Fruit fly (Drosophila melanogaster) whole organism, embryonic: ENCODE measurements around the gene Lsm12a.

ENCODE experiments used
- ATbp ChIP-seq: fragments of 200-800 bp; sonication (Bioruptor generic); optimal IDR thresholded peaks from 2 replicates; lab custom pipeline; 2017; ENCODE audit warnings: missing biosample characterization, mild to moderate bottlenecking, missing genetic modification characterization, missing genetic modification reagents
- CG10959 ChIP-seq: fragments of 200-800 bp; sonication (Bioruptor generic); IDR thresholded peaks from 2 replicates; pipeline ENCODE4 v1.3.6; 2022; ENCODE audit warnings: missing biosample characterization, missing genetic modification characterization
- CG1233 ChIP-seq: fragments of 200-800 bp; sonication (Bioruptor generic); optimal IDR thresholded peaks from 4 replicates; lab custom pipeline; 2018; ENCODE audit warnings: missing biosample characterization, mild to moderate bottlenecking, missing genetic modification characterization
- CG12391 ChIP-seq: fragments of 200-800 bp; sonication (Bioruptor generic); optimal IDR thresholded peaks from 3 replicates; lab custom pipeline; 2018; ENCODE audit warnings: missing biosample characterization, mild to moderate bottlenecking, missing genetic modification characterization, moderate library complexity
- CG14965 ChIP-seq: fragments of 200-800 bp; sonication (Bioruptor generic); optimal IDR thresholded peaks from 2 replicates; lab custom pipeline; 2016; ENCODE audit warnings: missing biosample characterization, missing genetic modification characterization, borderline replicate concordance
- CG15011 ChIP-seq: fragments of 200-800 bp; sonication (Bioruptor generic); optimal IDR thresholded peaks from 3 replicates; lab custom pipeline; 2018; ENCODE audit warnings: missing biosample characterization, mild to moderate bottlenecking, missing genetic modification characterization
- CG15514 ChIP-seq: fragments of 200-800 bp; sonication (Bioruptor generic); optimal IDR thresholded peaks from 3 replicates; lab custom pipeline; 2017; ENCODE audit warnings: missing biosample characterization, missing genetic modification characterization, mild to moderate bottlenecking, moderate library complexity, missing genetic modification reagents
- CG15696 ChIP-seq: fragments of 200-800 bp; sonication (Bioruptor generic); optimal IDR thresholded peaks from 2 replicates; lab custom pipeline; 2019; ENCODE audit warnings: missing biosample characterization, mild to moderate bottlenecking, missing genetic modification characterization, moderate library complexity
- CG1602 ChIP-seq: fragments of 200-800 bp; sonication (Bioruptor generic); optimal IDR thresholded peaks from 3 replicates; lab custom pipeline; 2016; ENCODE audit warnings: missing biosample characterization, missing genetic modification characterization
- CG17829 ChIP-seq: fragments of 200-800 bp; optimal IDR thresholded peaks from 2 replicates; lab custom pipeline; 2019; ENCODE audit warnings: missing biosample characterization, mild to moderate bottlenecking, missing genetic modification characterization, moderate library complexity
- CG3065 ChIP-seq: fragments of 200-800 bp; sonication (Bioruptor generic); optimal IDR thresholded peaks from 2 replicates; lab custom pipeline; 2016; ENCODE audit warnings: missing biosample characterization, missing genetic modification characterization
- CG31224 ChIP-seq: fragments of 200-800 bp; sonication (Bioruptor generic); IDR thresholded peaks from 2 replicates; pipeline ENCODE4 v1.3.6; 2022; ENCODE audit warnings: missing biosample characterization, missing genetic modification characterization
- CG34422 ChIP-seq: fragments of 200-800 bp; sonication (Bioruptor generic); IDR thresholded peaks from 3 replicates; pipeline ENCODE4 v1.3.6; 2022; ENCODE audit warnings: missing biosample characterization, missing genetic modification characterization
- CG3847 ChIP-seq: fragments of 200-800 bp; sonication (Bioruptor generic); IDR thresholded peaks from 2 replicates; pipeline ENCODE4 v1.3.6; 2022; ENCODE audit warnings: missing biosample characterization, missing genetic modification characterization
- CG43689 ChIP-seq: fragments of 200-800 bp; sonication (Bioruptor generic); IDR thresholded peaks from 2 replicates; pipeline ENCODE4 v1.3.6; 2022; ENCODE audit warnings: missing biosample characterization, missing genetic modification characterization
- CG5953 ChIP-seq: fragments of 200-800 bp; sonication (Bioruptor generic); IDR thresholded peaks from 2 replicates; pipeline ENCODE4 v1.3.6; 2022; ENCODE audit warnings: missing biosample characterization, missing genetic modification characterization
- CG6272 ChIP-seq: fragments of 200-800 bp; sonication (Bioruptor generic); IDR thresholded peaks from 2 replicates; pipeline ENCODE4 v1.3.6; 2022; ENCODE audit warnings: missing biosample characterization, missing genetic modification characterization
- CG7357 ChIP-seq: fragments of 200-800 bp; sonication (Bioruptor generic); IDR thresholded peaks from 3 replicates; pipeline ENCODE4 v1.3.6; 2022; ENCODE audit warnings: missing biosample characterization, missing genetic modification characterization
- CG7987 ChIP-seq: fragments of 200-800 bp; sonication (Bioruptor generic); optimal IDR thresholded peaks from 2 replicates; lab custom pipeline; 2018; ENCODE audit warnings: missing biosample characterization, mild to moderate bottlenecking, missing genetic modification characterization, moderate library complexity
- CG8478 ChIP-seq: fragments of >200 bp; optimal IDR thresholded peaks from 2 replicates; lab custom pipeline; 2018
- CG8765 ChIP-seq: fragments of 200-800 bp; sonication (Bioruptor generic); IDR thresholded peaks from 2 replicates; pipeline ENCODE4 v1.3.6; 2022; ENCODE audit warnings: missing biosample characterization, missing genetic modification characterization
- CG9215 ChIP-seq: fragments of 200-800 bp; sonication (Bioruptor generic); IDR thresholded peaks from 2 replicates; pipeline ENCODE4 v1.3.6; 2022; ENCODE audit warnings: missing biosample characterization, missing genetic modification characterization
- CG9727 ChIP-seq: fragments of 200-800 bp; sonication (Bioruptor generic); optimal IDR thresholded peaks from 3 replicates; lab custom pipeline; 2017; ENCODE audit warnings: missing biosample characterization, mild to moderate bottlenecking, missing genetic modification characterization
- Fer2 ChIP-seq: fragments of 200-800 bp; sonication (Bioruptor generic); optimal IDR thresholded peaks from 2 replicates; lab custom pipeline; 2018; ENCODE audit warnings: missing biosample characterization, mild to moderate bottlenecking, missing genetic modification characterization, moderate library complexity
- Fer3 ChIP-seq: fragments of 200-800 bp; sonication (Bioruptor generic); optimal IDR thresholded peaks from 2 replicates; lab custom pipeline; 2018; ENCODE audit warnings: missing biosample characterization, mild to moderate bottlenecking, missing genetic modification characterization, moderate library complexity
- Hey ChIP-seq: fragments of 200-800 bp; sonication (Bioruptor generic); optimal IDR thresholded peaks from 3 replicates; lab custom pipeline; 2018; ENCODE audit warnings: missing biosample characterization, mild to moderate bottlenecking, missing genetic modification characterization
- Hmx ChIP-seq: fragments of 200-800 bp; sonication (Bioruptor generic); optimal IDR thresholded peaks from 2 replicates; lab custom pipeline; 2016; ENCODE audit warnings: missing biosample characterization, missing genetic modification characterization
- NC2α ChIP-seq: fragments of 200-800 bp; sonication (Bioruptor generic); optimal IDR thresholded peaks from 2 replicates; lab custom pipeline; 2016; ENCODE audit warnings: missing biosample characterization, missing genetic modification characterization
- NK7.1 ChIP-seq: fragments of 200-800 bp; sonication (Bioruptor generic); optimal IDR thresholded peaks from 3 replicates; lab custom pipeline; 2016; ENCODE audit warnings: missing biosample characterization, missing genetic modification characterization
- ac ChIP-seq: fragments of 200-800 bp; sonication (Bioruptor generic); optimal IDR thresholded peaks from 3 replicates; lab custom pipeline; 2017; ENCODE audit warnings: missing biosample characterization, mild to moderate bottlenecking, missing genetic modification characterization
- chn ChIP-seq: fragments of 200-800 bp; sonication (Bioruptor generic); optimal IDR thresholded peaks from 2 replicates; lab custom pipeline; 2016; ENCODE audit warnings: missing biosample characterization, missing genetic modification characterization
- corto ChIP-seq: fragments of 200-800 bp; sonication (Bioruptor generic); optimal IDR thresholded peaks from 2 replicates; lab custom pipeline; 2016; ENCODE audit warnings: missing biosample characterization, mild to moderate bottlenecking, missing genetic modification characterization, moderate library complexity
- crc ChIP-seq: fragments of 200-800 bp; sonication (Bioruptor generic); optimal IDR thresholded peaks from 2 replicates; lab custom pipeline; 2016; ENCODE audit warnings: missing biosample characterization, missing genetic modification characterization
- dmrt99B ChIP-seq: fragments of 200-800 bp; sonication (Bioruptor generic); optimal IDR thresholded peaks from 2 replicates; lab custom pipeline; 2018; ENCODE audit warnings: missing biosample characterization, mild to moderate bottlenecking, missing genetic modification characterization, moderate library complexity
- dpn ChIP-seq, 2 experiments: fragments of 200-800 bp; sonication (Bioruptor generic); optimal IDR thresholded peaks; 3 replicates each; lab custom pipeline; 2016; ENCODE audit warnings: missing biosample characterization in 2 of 2, missing genetic modification characterization in 2 of 2
- emc ChIP-seq: fragments of 200-800 bp; sonication (Bioruptor generic); optimal IDR thresholded peaks from 2 replicates; lab custom pipeline; 2016; ENCODE audit warnings: missing biosample characterization, missing genetic modification characterization
- ems ChIP-seq: fragments of 200-800 bp; sonication (Bioruptor generic); optimal IDR thresholded peaks from 3 replicates; lab custom pipeline; 2016; ENCODE audit warnings: missing biosample characterization, missing genetic modification characterization
- en ChIP-seq: fragments of 200-800 bp; sonication (Bioruptor generic); optimal IDR thresholded peaks from 2 replicates; lab custom pipeline; 2016; ENCODE audit warnings: missing biosample characterization, missing genetic modification characterization
- exex ChIP-seq: fragments of 200-800 bp; sonication (Bioruptor generic); optimal IDR thresholded peaks from 4 replicates; lab custom pipeline; 2018; ENCODE audit warnings: missing biosample characterization, mild to moderate bottlenecking, missing genetic modification characterization, moderate library complexity
- ftz-f1 ChIP-seq: fragments of 200-800 bp; sonication (Bioruptor generic); optimal IDR thresholded peaks from 2 replicates; lab custom pipeline; 2016; ENCODE audit warnings: missing biosample characterization, missing genetic modification characterization
- gem ChIP-seq: fragments of 200-800 bp; sonication (Bioruptor generic); optimal IDR thresholded peaks from 2 replicates; lab custom pipeline; 2019; ENCODE audit warnings: missing biosample characterization, mild to moderate bottlenecking, missing genetic modification characterization, moderate library complexity
- insv ChIP-seq, 2 experiments: fragments of 200-800 bp; sonication (Bioruptor generic); optimal IDR thresholded peaks; 3 replicates each; lab custom pipeline; 2016 to 2018; ENCODE audit warnings: missing biosample characterization in 2 of 2, missing genetic modification characterization in 2 of 2
- lbe ChIP-seq: fragments of 200-800 bp; sonication (Bioruptor generic); optimal IDR thresholded peaks from 2 replicates; lab custom pipeline; 2016; ENCODE audit warnings: missing biosample characterization, mild to moderate bottlenecking, missing genetic modification characterization
- nerfin-2 ChIP-seq: fragments of 200-800 bp; sonication (Bioruptor generic); IDR thresholded peaks from 2 replicates; pipeline ENCODE4 v1.3.6; 2022; ENCODE audit warnings: missing biosample characterization, missing genetic modification characterization; ENCODE audit not compliant: partially characterized antibody
- odd ChIP-seq: fragments of 200-800 bp; sonication (Bioruptor generic); optimal IDR thresholded peaks from 2 replicates; lab custom pipeline; 2017; ENCODE audit warnings: missing biosample characterization, mild to moderate bottlenecking, missing genetic modification characterization
- pb ChIP-seq: fragments of 200-800 bp; sonication (Bioruptor generic); optimal IDR thresholded peaks from 3 replicates; lab custom pipeline; 2016; ENCODE audit warnings: missing biosample characterization, missing genetic modification characterization
- sens-2 ChIP-seq: fragments of 200-800 bp; sonication (Bioruptor generic); IDR thresholded peaks from 2 replicates; pipeline ENCODE4 v1.3.6; 2022; ENCODE audit warnings: missing biosample characterization, missing genetic modification characterization
- tin ChIP-seq: fragments of 200-800 bp; sonication (Bioruptor generic); optimal IDR thresholded peaks from 3 replicates; lab custom pipeline; 2016; ENCODE audit warnings: missing biosample characterization, missing genetic modification characterization
- tx ChIP-seq: fragments of 200-800 bp; sonication (Bioruptor generic); optimal IDR thresholded peaks from 2 replicates; lab custom pipeline; 2016; ENCODE audit warnings: missing biosample characterization, missing genetic modification characterization
- vfl ChIP-seq: fragments of 200-800 bp; sonication (Bioruptor generic); optimal IDR thresholded peaks from 2 replicates; lab custom pipeline; 2016; ENCODE audit warnings: missing biosample characterization, missing genetic modification characterization

The Lsm12a gene

DNA sequence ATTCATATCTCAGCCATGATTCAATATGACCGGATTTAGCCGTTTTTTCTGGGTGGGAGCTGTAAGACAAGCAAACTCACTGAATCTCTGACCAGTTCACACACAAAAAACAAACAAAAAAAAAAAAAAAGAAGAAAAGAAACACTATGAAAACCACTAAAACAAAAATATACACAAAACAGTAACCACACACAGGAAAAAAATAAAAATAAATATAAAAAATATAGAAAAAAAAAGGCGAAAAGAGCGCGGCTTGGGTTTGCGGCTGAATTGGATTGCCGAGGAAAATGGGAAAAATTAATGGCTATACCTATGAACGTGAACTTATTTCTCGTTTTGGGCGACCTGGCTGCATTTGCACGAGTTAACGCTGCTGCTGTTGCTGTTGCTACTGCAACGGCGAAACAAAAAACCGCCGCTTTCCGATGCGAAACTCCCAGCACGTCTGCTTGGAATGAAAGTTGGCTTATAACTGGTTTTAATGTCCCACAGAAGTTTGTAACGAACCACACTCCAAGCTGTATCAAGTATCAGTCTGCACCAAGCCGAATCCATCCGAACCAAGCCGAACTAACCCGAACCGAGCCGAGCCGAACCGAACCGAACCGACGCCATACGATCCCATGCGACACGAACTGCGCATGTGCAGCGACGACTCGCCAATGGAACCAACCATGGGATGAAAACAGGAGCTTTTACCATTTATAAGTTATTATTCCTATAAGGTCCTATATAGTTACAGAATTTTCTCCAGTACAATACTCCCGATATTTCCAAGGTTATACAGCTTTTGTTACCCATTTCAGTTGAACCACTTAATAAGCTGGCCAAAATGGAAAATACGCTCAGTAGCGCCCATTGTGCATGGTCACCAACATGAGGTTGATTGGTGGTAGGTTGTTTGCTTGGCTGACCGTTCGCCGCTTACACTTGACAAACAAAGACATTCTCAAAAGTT, 14.7 kb upstream of the Lsm12a start, which contains the start of gene fw:
Gene fw (minus strand): TSS at position 478 of the 958 bp plus-strand sequence.
- TF ChIP-seq CG34422 = 0 out of 3 replicates have a peak, but pooled peaks have one; percentile 26
- no peak for TF ChIP-seq corto (GFP tag; lab: Kevin White, UChicago)
- TF ChIP-seq Fer3 (tag; lab: Kevin White, UChicago) = peak; percentile 32
- peak; percentile 46 for TF ChIP-seq ATbp (GFP tag; lab: Kevin White, UChicago)
- TF ChIP-seq pb (GFP tag; lab: Kevin White, UChicago) = no peak
- no peak for TF ChIP-seq CG9727 (GFP tag; lab: Kevin White, UChicago)
- no peak for TF ChIP-seq CG7357 (GFP tag; lab: Robert Waterston, UW)
- TF ChIP-seq CG15696 (tag; lab: Kevin White, UChicago) = no peak
- TF ChIP-seq nerfin-2 = no peak
- TF ChIP-seq CG8478 = no peak
- TF ChIP-seq dmrt99B (tag; lab: Kevin White, UChicago) = no peak
- peak; percentile 50 for TF ChIP-seq gem (tag; lab: Kevin White, UChicago)
- no peak for TF ChIP-seq vfl (GFP tag; lab: Kevin White, UChicago)
- TF ChIP-seq tin = peak; percentile 1
- no peak for TF ChIP-seq CG9215
- TF ChIP-seq Hey = no peak
- TF ChIP-seq CG15514 (GFP tag; lab: Kevin White, UChicago) = no peak
- no peak for TF ChIP-seq exex (tag; lab: Kevin White, UChicago)
- 0 out of 2 replicates have a peak, but pooled peaks have one; percentile 21 for TF ChIP-seq CG6272 (GFP tag; lab: Robert Waterston, UW)
- no peak for TF ChIP-seq CG8765 (GFP tag; lab: Robert Waterston, UW)
- peak; percentile 7 to 34 for TF ChIP-seq dpn (GFP tag; optimal IDR thresholded peaks at IDR 0.05; lab: Kevin White, UChicago)
- TF ChIP-seq chn = no peak
- no peak for TF ChIP-seq odd (GFP tag; lab: Kevin White, UChicago)
- no peak for TF ChIP-seq CG15011 (GFP tag; lab: Kevin White, UChicago)
- no peak for TF ChIP-seq Fer2 (tag; lab: Kevin White, UChicago)
- TF ChIP-seq NK7.1 = peak; percentile 23
- no peak for TF ChIP-seq CG14965 (GFP tag; lab: Kevin White, UChicago)
- TF ChIP-seq ac = no peak
- TF ChIP-seq lbe (GFP tag; lab: Kevin White, UChicago) = peak; percentile 66
- TF ChIP-seq ftz-f1 (GFP tag; lab: Kevin White, UChicago) = no peak
- no peak for TF ChIP-seq insv (GFP tag; optimal IDR thresholded peaks at IDR 0.05; lab: Kevin White, UChicago)
- TF ChIP-seq sens-2 = no peak
- no peak for TF ChIP-seq Hmx
- no peak for TF ChIP-seq en (GFP tag; lab: Kevin White, UChicago)
- TF ChIP-seq CG3847 (GFP tag; lab: Robert Waterston, UW) = no peak; the same call in 1 of the 2 replicates
- TF ChIP-seq CG17829 (tag; lab: Kevin White, UChicago) = peak; percentile 22
- TF ChIP-seq CG31224 (GFP tag; lab: Robert Waterston, UW) = no peak
- no peak for TF ChIP-seq CG1602 (GFP tag; lab: Kevin White, UChicago)
- no peak for TF ChIP-seq CG43689 (GFP tag; lab: Robert Waterston, UW)
- peak; percentile 31 for TF ChIP-seq ems (GFP tag; lab: Kevin White, UChicago)
- no peak for TF ChIP-seq CG7987 (GFP tag; lab: Kevin White, UChicago)
- no peak for TF ChIP-seq CG5953 (GFP tag; lab: Robert Waterston, UW)
- peak; percentile 41 for TF ChIP-seq CG12391
- no peak for TF ChIP-seq CG10959 (GFP tag; lab: Robert Waterston, UW)
- no peak for TF ChIP-seq crc (GFP tag; lab: Kevin White, UChicago)
- peak; percentile 20 for TF ChIP-seq CG1233
- TF ChIP-seq tx (GFP tag; lab: Kevin White, UChicago) = no peak
- TF ChIP-seq NC2α (GFP tag; lab: Kevin White, UChicago) = no peak
- TF ChIP-seq CG3065 (GFP tag; lab: Kevin White, UChicago) = no peak
- TF ChIP-seq emc = no peak
